Fruit fly (Drosophila melanogaster) whole organism, prepupa: ENCODE measurements around the gene CG42779.

Source experiments
- Blimp-1 ChIP-seq: fragments of 200-800 bp; sonication (Bioruptor generic); optimal IDR thresholded peaks from 3 replicates; lab custom pipeline; 2017; ENCODE audit warnings: missing biosample characterization, missing genetic modification characterization, mild to moderate bottlenecking, moderate library complexity, missing genetic modification reagents
- CG10631 ChIP-seq: fragments of 200-800 bp; sonication (Bioruptor generic); optimal IDR thresholded peaks from 2 replicates; lab custom pipeline; 2016; ENCODE audit warnings: missing biosample characterization, missing genetic modification characterization
- CG11294 ChIP-seq: fragments of 200-800 bp; sonication (Bioruptor generic); IDR thresholded peaks from 2 replicates; pipeline ENCODE4 v1.3.6; 2022; ENCODE audit warnings: missing biosample characterization, missing genetic modification characterization
- CG11762 ChIP-seq: fragments of 200-800 bp; sonication (Bioruptor generic); optimal IDR thresholded peaks from 3 replicates; lab custom pipeline; 2016; ENCODE audit warnings: missing biosample characterization, missing genetic modification characterization; ENCODE audit not compliant: insufficient read depth
- CG15336 ChIP-seq: fragments of 200-800 bp; sonication (Bioruptor generic); IDR thresholded peaks from 2 replicates; pipeline ENCODE4 v1.3.6; 2022; ENCODE audit warnings: missing biosample characterization, missing genetic modification characterization
- CG1621 ChIP-seq: fragments of 200-800 bp; sonication (Bioruptor generic); optimal IDR thresholded peaks from 3 replicates; lab custom pipeline; 2018; ENCODE audit warnings: missing biosample characterization, mild to moderate bottlenecking, missing genetic modification characterization
- CG16779 ChIP-seq: fragments of 200-800 bp; sonication (Bioruptor generic); optimal IDR thresholded peaks from 3 replicates; lab custom pipeline; 2017; ENCODE audit warnings: missing biosample characterization, mild to moderate bottlenecking, missing genetic modification characterization
- CG3032 ChIP-seq: fragments of 200-800 bp; optimal IDR thresholded peaks from 2 replicates; lab custom pipeline; 2019; ENCODE audit warnings: missing biosample characterization, mild to moderate bottlenecking, missing genetic modification characterization, moderate library complexity
- CG31627 ChIP-seq: fragments of 200-800 bp; sonication (Bioruptor generic); optimal IDR thresholded peaks from 3 replicates; lab custom pipeline; 2016; ENCODE audit warnings: missing biosample characterization, missing genetic modification characterization
- CG34406 ChIP-seq: fragments of 200-800 bp; sonication (Bioruptor generic); optimal IDR thresholded peaks from 3 replicates; lab custom pipeline; 2016; ENCODE audit warnings: missing biosample characterization, missing genetic modification characterization
- CG3919 ChIP-seq: fragments of 200-800 bp; sonication (Bioruptor generic); optimal IDR thresholded peaks from 3 replicates; lab custom pipeline; 2016; ENCODE audit warnings: missing biosample characterization, missing genetic modification characterization
- CG6163 ChIP-seq: fragments of 200-800 bp; sonication (Bioruptor generic); IDR thresholded peaks from 3 replicates; pipeline ENCODE4 v1.3.6; 2022; ENCODE audit warnings: missing biosample characterization, missing genetic modification characterization
- CG6276 ChIP-seq: fragments of 200-800 bp; sonication (Bioruptor generic); optimal IDR thresholded peaks from 2 replicates; lab custom pipeline; 2017; ENCODE audit warnings: missing biosample characterization, mild to moderate bottlenecking, missing genetic modification characterization
- CG6808 ChIP-seq: fragments of 200-800 bp; sonication (Bioruptor generic); optimal IDR thresholded peaks from 3 replicates; lab custom pipeline; 2017; ENCODE audit warnings: missing biosample characterization, missing genetic modification characterization, mild to moderate bottlenecking, moderate library complexity, missing genetic modification reagents
- CG6854 ChIP-seq: fragments of 200-800 bp; sonication (Bioruptor generic); optimal IDR thresholded peaks from 2 replicates; lab custom pipeline; 2017; ENCODE audit warnings: missing biosample characterization, mild to moderate bottlenecking, missing genetic modification characterization
- CG7368 ChIP-seq: fragments of 200-800 bp; sonication (Bioruptor generic); optimal IDR thresholded peaks from 3 replicates; lab custom pipeline; 2016; ENCODE audit warnings: missing biosample characterization, missing genetic modification characterization
- CG8119 ChIP-seq: fragments of 200-800 bp; sonication (Bioruptor generic); IDR thresholded peaks from 3 replicates; pipeline ENCODE4 v1.3.6; 2022; ENCODE audit warnings: missing biosample characterization, missing genetic modification characterization
- CG8632 ChIP-seq: fragments of 200-800 bp; sonication (Bioruptor generic); optimal IDR thresholded peaks from 3 replicates; lab custom pipeline; 2016; ENCODE audit warnings: missing biosample characterization, missing genetic modification characterization
- CG9139 ChIP-seq: fragments of 200-800 bp; sonication (Bioruptor generic); optimal IDR thresholded peaks from 3 replicates; lab custom pipeline; 2017; ENCODE audit warnings: missing biosample characterization, mild to moderate bottlenecking, missing genetic modification characterization
- Eip75B ChIP-seq: fragments of 200-800 bp; sonication (Bioruptor generic); optimal IDR thresholded peaks from 3 replicates; lab custom pipeline; 2016; ENCODE audit warnings: missing biosample characterization, missing genetic modification characterization
- Eip78C ChIP-seq: fragments of 200-800 bp; sonication (Bioruptor generic); peaks from one replicate; lab custom pipeline; 2016; ENCODE audit warnings: missing biosample characterization, missing genetic modification characterization
- Ets96B ChIP-seq: fragments of 200-800 bp; optimal IDR thresholded peaks from 2 replicates; lab custom pipeline; 2019; ENCODE audit warnings: missing biosample characterization, mild to moderate bottlenecking, missing genetic modification characterization, moderate library complexity
- Gug ChIP-seq: fragments of 200-800 bp; sonication (Bioruptor generic); IDR thresholded peaks from 2 replicates; pipeline ENCODE4 v1.3.6; 2022; ENCODE audit warnings: missing biosample characterization, missing genetic modification characterization
- Hr38 ChIP-seq: sonication (Bioruptor generic); optimal IDR thresholded peaks from 2 replicates; lab custom pipeline; 2016; ENCODE audit warnings: missing biosample characterization, missing genetic modification characterization
- Hr4 ChIP-seq: fragments of 200-800 bp; sonication (Bioruptor generic); optimal IDR thresholded peaks from 3 replicates; lab custom pipeline; 2016; ENCODE audit warnings: missing biosample characterization, missing genetic modification characterization
- Lpt ChIP-seq: fragments of 200-800 bp; sonication (Bioruptor generic); optimal IDR thresholded peaks from 3 replicates; lab custom pipeline; 2016; ENCODE audit warnings: missing biosample characterization, missing genetic modification characterization
- Met ChIP-seq: fragments of 200-800 bp; sonication (Bioruptor generic); optimal IDR thresholded peaks from 3 replicates; lab custom pipeline; 2016; ENCODE audit warnings: missing biosample characterization, missing genetic modification characterization
- OdsH ChIP-seq: fragments of 200-800 bp; sonication (Bioruptor generic); optimal IDR thresholded peaks from 3 replicates; lab custom pipeline; 2016; ENCODE audit warnings: missing biosample characterization, missing genetic modification characterization
- Sox102F ChIP-seq: fragments of 200-800 bp; sonication (Bioruptor generic); optimal IDR thresholded peaks from 2 replicates; lab custom pipeline; 2016; ENCODE audit warnings: missing biosample characterization, mild to moderate bottlenecking, missing genetic modification characterization
- Sox14 ChIP-seq: fragments of 200-800 bp; sonication (Bioruptor generic); optimal IDR thresholded peaks from 3 replicates; lab custom pipeline; 2016; ENCODE audit warnings: missing biosample characterization, missing genetic modification characterization
- Sox15 ChIP-seq: fragments of 200-800 bp; sonication (Bioruptor generic); optimal IDR thresholded peaks from 3 replicates; lab custom pipeline; 2016; ENCODE audit warnings: missing biosample characterization, missing genetic modification characterization
- acj6 ChIP-seq: fragments of 200-800 bp; sonication (Bioruptor generic); optimal IDR thresholded peaks from 3 replicates; lab custom pipeline; 2016; ENCODE audit warnings: missing biosample characterization, missing genetic modification characterization
- cyc ChIP-seq: fragments of 200-800 bp; sonication (Bioruptor generic); optimal IDR thresholded peaks from 3 replicates; lab custom pipeline; 2016; ENCODE audit warnings: missing biosample characterization, missing genetic modification characterization
- dac ChIP-seq: fragments of 200-800 bp; sonication (Bioruptor generic); optimal IDR thresholded peaks from 2 replicates; lab custom pipeline; 2017; ENCODE audit warnings: missing biosample characterization, mild to moderate bottlenecking, missing genetic modification characterization
- eg ChIP-seq: fragments of 200-800 bp; sonication (Bioruptor generic); IDR thresholded peaks from 3 replicates; pipeline ENCODE4 v1.3.6; 2022; ENCODE audit warnings: missing biosample characterization, missing genetic modification characterization
- fd59A ChIP-seq: fragments of 200-800 bp; sonication (Bioruptor generic); optimal IDR thresholded peaks from 2 replicates; lab custom pipeline; 2017; ENCODE audit warnings: missing biosample characterization, mild to moderate bottlenecking, missing genetic modification characterization, missing genetic modification reagents
- fkh ChIP-seq: fragments of 200-800 bp; sonication (Bioruptor generic); optimal IDR thresholded peaks from 3 replicates; lab custom pipeline; 2017; ENCODE audit warnings: missing biosample characterization, mild to moderate bottlenecking, missing genetic modification characterization, moderate library complexity
- net ChIP-seq: fragments of 200-800 bp; sonication (Bioruptor generic); optimal IDR thresholded peaks from 3 replicates; lab custom pipeline; 2016; ENCODE audit warnings: missing biosample characterization, missing genetic modification characterization
- pdm3 ChIP-seq: fragments of 200-800 bp; sonication (Bioruptor generic); optimal IDR thresholded peaks from 3 replicates; lab custom pipeline; 2016; ENCODE audit warnings: missing biosample characterization, missing genetic modification characterization
- salr ChIP-seq, 2 experiments: fragments of 200-800 bp; sonication (Bioruptor generic); optimal IDR thresholded peaks; 3 replicates each; lab custom pipeline; 2016 to 2018; ENCODE audit warnings: missing biosample characterization in 2 of 2, missing genetic modification characterization in 2 of 2, mild to moderate bottlenecking in 1 of 2
- spab ChIP-seq: fragments of 200-800 bp; sonication (Bioruptor generic); optimal IDR thresholded peaks from 2 replicates; lab custom pipeline; 2017; ENCODE audit warnings: missing biosample characterization, mild to moderate bottlenecking, missing genetic modification characterization, missing genetic modification reagents
- ss ChIP-seq, 2 experiments: fragments of 200-800 bp; sonication (Bioruptor generic); optimal IDR thresholded peaks; 2 replicates in 1 of 2; 3 replicates in 1 of 2; lab custom pipeline; 2017 to 2018; ENCODE audit warnings: mild to moderate bottlenecking in 2 of 2, missing biosample characterization in 2 of 2, missing genetic modification characterization in 2 of 2, moderate library complexity in 1 of 2
- svp ChIP-seq: fragments of 200-800 bp; sonication (Bioruptor generic); peaks from one replicate; lab custom pipeline; 2016; ENCODE audit warnings: missing biosample characterization, missing genetic modification characterization
- topi ChIP-seq: fragments of 200-800 bp; sonication (Bioruptor generic); optimal IDR thresholded peaks from 3 replicates; lab custom pipeline; 2016; ENCODE audit warnings: missing biosample characterization, missing genetic modification characterization
- vri ChIP-seq: fragments of 200-800 bp; sonication (Bioruptor generic); optimal IDR thresholded peaks from 3 replicates; lab custom pipeline; 2016; ENCODE audit warnings: missing biosample characterization, mild to moderate bottlenecking, missing genetic modification characterization

The CG42779 gene

dm6 chr3R:17077968-17078417 is 43.4 kb upstream of the CG42779 start (continued):
- TF ChIP-seq Lpt (GFP tag; lab: Kevin White, UChicago) (no peak), CG11294 (GFP tag; lab: Robert Waterston, UW) (no peak), Met (no peak), Hr38 (GFP tag; lab: Kevin White, UChicago) (no peak), CG10631 (GFP tag; lab: Kevin White, UChicago) (no peak), CG8632 (GFP tag; lab: Kevin White, UChicago) (no peak), Sox14 (GFP tag; lab: Kevin White, UChicago) (peak; percentile 58), Blimp-1 (no peak), fd59A (GFP tag; lab: Kevin White, UChicago) (no peak), svp (GFP tag; lab: Kevin White, UChicago) (peak; percentile 88), CG6163 (0 out of 3 replicates have a peak, but pooled peaks have one; percentile 22), CG9139 (GFP tag; lab: Kevin White, UChicago) (no peak), vri (GFP tag; lab: Kevin White, UChicago) (peak; percentile 64), CG6808 (GFP tag; lab: Kevin White, UChicago) (peak; percentile 20), CG11762 (no peak), salr (GFP tag; optimal IDR thresholded peaks at IDR 0.05; lab: Kevin White, UChicago) (no peak), fkh (GFP tag; lab: Kevin White, UChicago) (peak; percentile 82), CG1621 (tag; lab: Kevin White, UChicago) (peak; percentile 74), CG8119 (GFP tag; lab: Robert Waterston, UW) (no peak), CG7368 (GFP tag; lab: Kevin White, UChicago) (no peak), pdm3 (no peak), CG15336 (GFP tag; lab: Robert Waterston, UW) (peak; percentile 11; the same call in 1 of the 2 replicates), CG6276 (GFP tag; lab: Kevin White, UChicago) (no peak), OdsH (no peak), Eip78C (no peak), CG16779 (tag; lab: Kevin White, UChicago) (no peak), spab (GFP tag; lab: Kevin White, UChicago) (no peak)

DNA sequence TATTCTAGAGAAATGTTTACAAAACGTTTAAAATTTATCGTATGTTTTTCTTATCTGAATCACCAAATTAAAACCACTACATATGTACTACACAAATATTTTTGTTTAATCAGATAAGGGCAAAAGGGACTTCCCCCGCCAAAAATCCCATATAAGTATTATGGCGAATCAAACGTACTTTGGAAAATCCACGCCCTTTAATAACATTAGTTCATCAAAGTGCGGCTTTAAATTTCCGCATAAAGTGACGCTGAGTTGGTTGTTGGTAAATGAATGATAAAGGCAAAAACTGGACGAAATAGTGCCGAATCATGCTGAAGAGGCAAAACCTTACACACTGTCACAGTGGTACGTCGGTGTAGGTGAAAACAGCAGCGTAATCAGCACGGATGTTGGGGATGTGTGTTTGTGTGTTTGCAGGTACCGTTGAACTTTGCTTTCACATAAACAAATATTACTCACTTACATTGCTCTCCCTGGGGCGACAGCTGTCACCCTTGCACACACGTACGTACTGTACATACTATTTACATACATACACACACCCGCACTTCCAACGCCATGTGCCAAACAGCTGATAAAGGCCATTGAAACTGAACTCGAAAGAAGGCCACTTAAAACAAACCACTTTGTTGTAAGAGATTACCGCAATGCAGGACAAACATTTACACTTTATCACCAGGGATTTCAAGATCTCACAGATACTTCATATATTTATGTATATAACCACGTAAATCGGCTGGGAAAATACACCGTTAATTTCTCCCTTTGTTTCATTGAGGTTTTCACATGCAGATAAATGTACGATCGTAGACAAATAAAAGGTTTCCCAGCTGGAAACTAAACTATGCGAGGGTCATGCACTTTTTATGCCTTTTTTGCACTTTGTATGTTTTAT is 42.2 kb upstream of the CG42779 start:
- TF ChIP-seq eg (GFP tag; lab: Robert Waterston, UW) (no peak; the same call in 2 of the 3 replicates), CG10631 (GFP tag; lab: Kevin White, UChicago) (no peak), fkh (GFP tag; lab: Kevin White, UChicago) (no peak), salr (GFP tag; optimal IDR thresholded peaks at IDR 0.05; lab: Kevin White, UChicago) (no peak), Ets96B (no peak), CG8632 (GFP tag; lab: Kevin White, UChicago) (no peak), CG16779 (tag; lab: Kevin White, UChicago) (peak; percentile 20), CG3032 (tag; lab: Kevin White, UChicago) (no peak), topi (no peak), ss (GFP tag; optimal IDR thresholded peaks at IDR 0.05; lab: Kevin White, UChicago) (peak; percentile 61 to 68), Sox14 (GFP tag; lab: Kevin White, UChicago) (no peak), CG34406 (GFP tag; lab: Kevin White, UChicago) (no peak), spab (GFP tag; lab: Kevin White, UChicago) (peak; percentile 31), Hr4 (GFP tag; lab: Kevin White, UChicago) (no peak), Sox102F (GFP tag; lab: Kevin White, UChicago) (no peak), CG8119 (GFP tag; lab: Robert Waterston, UW) (no peak), CG1621 (tag; lab: Kevin White, UChicago) (peak; percentile 35), CG6854 (GFP tag; lab: Kevin White, UChicago) (peak; percentile 77), acj6 (GFP tag; lab: Kevin White, UChicago) (no peak), net (peak; percentile 18), CG6163 (peak; percentile 76), pdm3 (no peak), CG6276 (GFP tag; lab: Kevin White, UChicago) (no peak), fd59A (GFP tag; lab: Kevin White, UChicago) (no peak), CG31627 (GFP tag; lab: Kevin White, UChicago) (no peak), CG15336 (GFP tag; lab: Robert Waterston, UW) (peak; percentile 42), svp (GFP tag; lab: Kevin White, UChicago) (peak; percentile 89), dac (GFP tag; lab: Kevin White, UChicago) (no peak), CG7368 (GFP tag; lab: Kevin White, UChicago) (no peak), CG9139 (GFP tag; lab: Kevin White, UChicago) (peak; percentile 12), Eip78C (peak; percentile 87), vri (GFP tag; lab: Kevin White, UChicago) (peak; percentile 68), Eip75B (peak; percentile 36), CG11762 (no peak), cyc (no peak), CG3919 (GFP tag; lab: Kevin White, UChicago) (peak; percentile 25), Gug (GFP tag; lab: Robert Waterston, UW) (no peak), Sox15 (GFP tag; lab: Kevin White, UChicago) (no peak)
- TF ChIP-seq, all 60 proteins: peak for 14
